ENCODE assay signal across 7 worm cellular contexts in genomic region chrX:7217704-7218479, ce11.
A peak's percentile ranks its signal among the peaks of the same experiment; 100 is the strongest.
TF ChIP-seq lines count a peak whose summit lies in the region.

Gene syd-9 (plus strand): TSS chrX:7218097.

TF ChIP-seq in whole organism, L1 larva, 84 proteins besides CTCF, POLR2A, EP300 and RAD21 (continues in another document):
- TF ChIP-seq ceh-8 (GFP tag; optimal IDR thresholded peaks at IDR 0.05; lab: Kevin White, UChicago) = peak; percentile 19
- TF ChIP-seq rnt-1 (tag; optimal IDR thresholded peaks at IDR 0.05; lab: Kevin White, UChicago) = no peak
- no peak for TF ChIP-seq fos-1 (tag; optimal IDR thresholded peaks at IDR 0.05; lab: Kevin White, UChicago)
- no peak for TF ChIP-seq lin-13 (GFP tag; optimal IDR thresholded peaks at IDR 0.05; lab: Kevin White, UChicago)
- no peak for TF ChIP-seq mdl-1 (tag; optimal IDR thresholded peaks at IDR 0.05; lab: Kevin White, UChicago)
- TF ChIP-seq ztf-11 (tag; optimal IDR thresholded peaks at IDR 0.05; lab: Kevin White, UChicago) = no peak
- TF ChIP-seq lin-35 (GFP tag; optimal IDR thresholded peaks at IDR 0.05; lab: Kevin White, UChicago) = peak in 1 of 2 experiments; percentile 1
- no peak for TF ChIP-seq tlp-1 (tag; optimal IDR thresholded peaks at IDR 0.05; lab: Kevin White, UChicago)
- TF ChIP-seq pag-3 (tag; optimal IDR thresholded peaks at IDR 0.05; lab: Kevin White, UChicago; ENCODE audit: borderline replicate concordance, insufficient read depth) = no peak
- TF ChIP-seq ztf-4 (tag; optimal IDR thresholded peaks at IDR 0.05; lab: Kevin White, UChicago) = no peak
- TF ChIP-seq egl-13 (tag; optimal IDR thresholded peaks at IDR 0.05; lab: Kevin White, UChicago) = no peak
- TF ChIP-seq nhr-90 (tag; optimal IDR thresholded peaks at IDR 0.05; lab: Kevin White, UChicago; ENCODE audit: poor library complexity) = no peak
- peak; percentile 27 for TF ChIP-seq fkh-8 (tag; optimal IDR thresholded peaks at IDR 0.05; lab: Kevin White, UChicago)

TF ChIP-seq in whole organism, L2 larva, 48 proteins besides CTCF, POLR2A, EP300 and RAD21:
- TF ChIP-seq nhr-10 (tag; optimal IDR thresholded peaks at IDR 0.05; lab: Kevin White, UChicago) (no peak), nhr-6 (tag; optimal IDR thresholded peaks at IDR 0.05; lab: Kevin White, UChicago) (no peak), unc-55 (GFP tag; optimal IDR thresholded peaks at IDR 0.05; lab: Kevin White, UChicago) (no peak), sma-9 (GFP tag; optimal IDR thresholded peaks at IDR 0.05; lab: Kevin White, UChicago) (peak; percentile 19), sma-9 (tag; optimal IDR thresholded peaks at IDR 0.05; lab: Kevin White, UChicago) (no peak), blmp-1 (tag; optimal IDR thresholded peaks at IDR 0.05; lab: Kevin White, UChicago; ENCODE audit: insufficient read depth) (no peak), snpc-4 (tag; optimal IDR thresholded peaks at IDR 0.05; lab: Kevin White, UChicago) (no peak), alr-1 (tag; optimal IDR thresholded peaks at IDR 0.05; lab: Kevin White, UChicago) (no peak), nhr-129 (tag; optimal IDR thresholded peaks at IDR 0.05; lab: Kevin White, UChicago) (peak; percentile 44), F13H6.1 (tag; optimal IDR thresholded peaks at IDR 0.05; lab: Kevin White, UChicago) (no peak)

TF ChIP-seq in whole organism, L3 larva, 47 proteins besides CTCF, POLR2A, EP300 and RAD21:
- TF ChIP-seq lin-39 (tag; optimal IDR thresholded peaks at IDR 0.05; lab: Kevin White, UChicago) = peak; percentile 31
- no peak for TF ChIP-seq ZK546.5 (tag; optimal IDR thresholded peaks at IDR 0.05; lab: Kevin White, UChicago)
- TF ChIP-seq nfya-1 (tag; optimal IDR thresholded peaks at IDR 0.05; lab: Kevin White, UChicago; ENCODE audit: insufficient read depth) = peak; percentile 9
- TF ChIP-seq nhr-25 (tag; optimal IDR thresholded peaks at IDR 0.05; lab: Kevin White, UChicago) = no peak
- peak; percentile 12 for TF ChIP-seq hmg-11 (tag; optimal IDR thresholded peaks at IDR 0.05; lab: Kevin White, UChicago)
TF ChIP-seq in whole organism, L3 larva: peak in this region for 3.

TF ChIP-seq in whole organism, L4 larva, 104 proteins besides CTCF, POLR2A, EP300 and RAD21 (continues in another document):
- peak; percentile 92 for TF ChIP-seq aha-1 (tag; lab: Kevin White, UChicago)
- no peak for TF ChIP-seq daf-12 (tag; optimal IDR thresholded peaks at IDR 0.05; lab: Kevin White, UChicago)
- no peak for TF ChIP-seq zip-11 (GFP tag; IDR thresholded peaks at IDR 0.05; lab: Robert Waterston, UW)
- 0 out of 2 replicates have a peak, but pooled peaks have one; percentile 21 for TF ChIP-seq lim-7 (GFP tag; IDR thresholded peaks at IDR 0.05; lab: Robert Waterston, UW)
- no peak for TF ChIP-seq duxl-1 (tag; optimal IDR thresholded peaks at IDR 0.05; lab: Kevin White, UChicago; ENCODE audit: poor library complexity)
- peak; percentile 45; the same call in 1 of the 2 replicates for TF ChIP-seq egl-43 (GFP tag; IDR thresholded peaks at IDR 0.05; lab: Robert Waterston, UW)
- peak; percentile 19 for TF ChIP-seq hlh-30 (tag; optimal IDR thresholded peaks at IDR 0.05; lab: Kevin White, UChicago; ENCODE audit: insufficient read depth)
- no peak for TF ChIP-seq php-3 (GFP tag; IDR thresholded peaks at IDR 0.05; lab: Robert Waterston, UW)
- peak; percentile 5 for TF ChIP-seq rbr-2 (tag; optimal IDR thresholded peaks at IDR 0.05; lab: Kevin White, UChicago)
- TF ChIP-seq ctbp-1 (GFP tag; IDR thresholded peaks at IDR 0.05; lab: Robert Waterston, UW) = 0 out of 2 replicates have a peak, but pooled peaks have one; percentile 23
- no peak for TF ChIP-seq spr-3 (GFP tag; optimal IDR thresholded peaks at IDR 0.05; lab: Kevin White, UChicago)
- no peak for TF ChIP-seq unc-39 (tag; optimal IDR thresholded peaks at IDR 0.05; lab: Kevin White, UChicago)
- TF ChIP-seq ceh-28 (tag; optimal IDR thresholded peaks at IDR 0.05; lab: Kevin White, UChicago) = no peak
- peak; percentile 29 for TF ChIP-seq F37D6.2 (tag; optimal IDR thresholded peaks at IDR 0.05; lab: Kevin White, UChicago)
- TF ChIP-seq ces-1 (GFP tag; optimal IDR thresholded peaks at IDR 0.05; lab: Kevin White, UChicago) = no peak
- peak; percentile 95 for TF ChIP-seq set-16 (GFP tag; IDR thresholded peaks at IDR 0.05; lab: Robert Waterston, UW)

TF ChIP-seq in whole organism, early embryonic, 17 proteins besides CTCF, POLR2A, EP300 and RAD21:
- TF ChIP-seq hnd-1 (tag; optimal IDR thresholded peaks at IDR 0.05; lab: Kevin White, UChicago) = no peak
- TF ChIP-seq hmg-4 (GFP tag; optimal IDR thresholded peaks at IDR 0.05; lab: Kevin White, UChicago) = peak; percentile 27
- TF ChIP-seq tbx-11 (GFP tag; IDR thresholded peaks at IDR 0.05; lab: Robert Waterston, UW) = peak; percentile 21; the same call in 1 of the 2 replicates
- TF ChIP-seq B0310.2 (tag; optimal IDR thresholded peaks at IDR 0.05; lab: Kevin White, UChicago) = no peak
- TF ChIP-seq ceh-13 (GFP tag; optimal IDR thresholded peaks at IDR 0.05; lab: Kevin White, UChicago) = no peak

TF ChIP-seq in whole organism, mixed stage, embryonic, 35 proteins besides CTCF, POLR2A, EP300 and RAD21:
- TF ChIP-seq mls-2 (tag; optimal IDR thresholded peaks at IDR 0.05; lab: Kevin White, UChicago) = peak; percentile 49
- no peak for TF ChIP-seq elt-1 (tag; optimal IDR thresholded peaks at IDR 0.05; lab: Kevin White, UChicago; ENCODE audit: borderline replicate concordance, insufficient read depth)
- TF ChIP-seq ceh-83 (GFP tag; optimal IDR thresholded peaks at IDR 0.05; lab: Kevin White, UChicago) = no peak
- no peak for TF ChIP-seq lin-13 (tag; optimal IDR thresholded peaks at IDR 0.05; lab: Kevin White, UChicago)
- TF ChIP-seq lin-32 (GFP tag; optimal IDR thresholded peaks at IDR 0.05; lab: Kevin White, UChicago) = no peak
- no peak for TF ChIP-seq M03D4.4 (tag; optimal IDR thresholded peaks at IDR 0.05; lab: Kevin White, UChicago)
- TF ChIP-seq tbx-8 (GFP tag; optimal IDR thresholded peaks at IDR 0.05; lab: Kevin White, UChicago) = no peak
- TF ChIP-seq ces-1 (GFP tag; optimal IDR thresholded peaks at IDR 0.05; lab: Kevin White, UChicago) = no peak
- TF ChIP-seq sptf-1 (tag; optimal IDR thresholded peaks at IDR 0.05; lab: Kevin White, UChicago) = peak; percentile 32
- TF ChIP-seq mep-1 (tag; optimal IDR thresholded peaks at IDR 0.05; lab: Kevin White, UChicago) = no peak
- no peak for TF ChIP-seq drap-1 (GFP tag; optimal IDR thresholded peaks at IDR 0.05; lab: Kevin White, UChicago)
- TF ChIP-seq cnd-1 (tag; optimal IDR thresholded peaks at IDR 0.05; lab: Kevin White, UChicago) = no peak
- no peak for TF ChIP-seq blmp-1 (tag; optimal IDR thresholded peaks at IDR 0.05; lab: Kevin White, UChicago)
- no peak for TF ChIP-seq unc-62 (GFP tag; optimal IDR thresholded peaks at IDR 0.05; lab: Kevin White, UChicago)
- TF ChIP-seq nhr-2 (tag; optimal IDR thresholded peaks at IDR 0.05; lab: Kevin White, UChicago) = no peak
- no peak for TF ChIP-seq sem-2 (GFP tag; optimal IDR thresholded peaks at IDR 0.05; lab: Kevin White, UChicago)

TF ChIP-seq in whole organism, young adult, 124 proteins besides CTCF, POLR2A, EP300 and RAD21 (continues in another document):
- no peak for TF ChIP-seq nfya-1 (tag; optimal IDR thresholded peaks at IDR 0.05; lab: Kevin White, UChicago; ENCODE audit: borderline replicate concordance, insufficient read depth)
- TF ChIP-seq nfya-2 (GFP tag; IDR thresholded peaks at IDR 0.05; lab: Robert Waterston, UW) = no peak
- no peak for TF ChIP-seq dpl-1 (GFP tag; optimal IDR thresholded peaks at IDR 0.05; lab: Kevin White, UChicago)
- TF ChIP-seq Y67H2A.10 (GFP tag; conservative IDR thresholded peaks at IDR 0.05; lab: Robert Waterston, UW) = no peak
- TF ChIP-seq F23B12.7 (tag; optimal IDR thresholded peaks at IDR 0.05; lab: Kevin White, UChicago; ENCODE audit: insufficient read depth) = no peak
- no peak for TF ChIP-seq lir-1 (GFP tag; conservative IDR thresholded peaks at IDR 0.05; lab: Robert Waterston, UW)
- TF ChIP-seq nhr-80 (tag; optimal IDR thresholded peaks at IDR 0.05; lab: Kevin White, UChicago) = no peak
- TF ChIP-seq B0019.2 (GFP tag; conservative IDR thresholded peaks at IDR 0.05; lab: Robert Waterston, UW) = no peak
- TF ChIP-seq F10E7.11 (tag; optimal IDR thresholded peaks at IDR 0.05; lab: Kevin White, UChicago) = no peak
- TF ChIP-seq attf-5 (GFP tag; optimal IDR thresholded peaks at IDR 0.05; lab: Kevin White, UChicago) = no peak
- no peak for TF ChIP-seq ztf-28 (GFP tag; IDR thresholded peaks at IDR 0.05; lab: Robert Waterston, UW)
- no peak for TF ChIP-seq ztf-3 (GFP tag; optimal IDR thresholded peaks at IDR 0.05; lab: Kevin White, UChicago)
- TF ChIP-seq rec-8 (tag; optimal IDR thresholded peaks at IDR 0.05; lab: Kevin White, UChicago) = no peak
- no peak for TF ChIP-seq F39B2.1 (GFP tag; IDR thresholded peaks at IDR 0.05; lab: Robert Waterston, UW)
- peak; percentile 84 for TF ChIP-seq zfh-2 (GFP tag; conservative IDR thresholded peaks at IDR 0.05; lab: Robert Waterston, UW)
- TF ChIP-seq egl-44 (GFP tag; IDR thresholded peaks at IDR 0.05; lab: Robert Waterston, UW) = no peak
- TF ChIP-seq zim-3 (tag; optimal IDR thresholded peaks at IDR 0.05; lab: Kevin White, UChicago) = peak; percentile 63
- TF ChIP-seq hsf-1 (GFP tag; IDR thresholded peaks at IDR 0.05; lab: Robert Waterston, UW) = no peak
- TF ChIP-seq die-1 (tag; optimal IDR thresholded peaks at IDR 0.05; lab: Kevin White, UChicago) = no peak
- no peak for TF ChIP-seq tbp1 (GFP tag; optimal IDR thresholded peaks at IDR 0.05; lab: Kevin White, UChicago)
- TF ChIP-seq egrh-3 (GFP tag; IDR thresholded peaks at IDR 0.05; lab: Robert Waterston, UW) = peak; percentile 76; the same call in 1 of the 2 replicates
- no peak for TF ChIP-seq nhr-90 (tag; optimal IDR thresholded peaks at IDR 0.05; lab: Kevin White, UChicago)
- 0 out of 2 replicates have a peak, but pooled peaks have one; percentile 10 for TF ChIP-seq dox-1 (GFP tag; IDR thresholded peaks at IDR 0.05; lab: Robert Waterston, UW)
- TF ChIP-seq lag-1 (GFP tag; IDR thresholded peaks at IDR 0.05; lab: Robert Waterston, UW) = no peak
- TF ChIP-seq chd-7 (tag; optimal IDR thresholded peaks at IDR 0.05; lab: Kevin White, UChicago) = peak; percentile 8
- TF ChIP-seq ceh-79 (tag; optimal IDR thresholded peaks at IDR 0.05; lab: Kevin White, UChicago) = no peak
- TF ChIP-seq Y53F4B.3 (GFP tag; IDR thresholded peaks at IDR 0.05; lab: Robert Waterston, UW) = no peak
- TF ChIP-seq snpc-1.3 (tag; optimal IDR thresholded peaks at IDR 0.05; lab: Kevin White, UChicago; ENCODE audit: insufficient read depth) = no peak
- TF ChIP-seq ztf-22 (GFP tag; optimal IDR thresholded peaks at IDR 0.05; lab: Kevin White, UChicago) = no peak
- TF ChIP-seq ets-4 (GFP tag; optimal IDR thresholded peaks at IDR 0.05; lab: Kevin White, UChicago) = no peak
- no peak for TF ChIP-seq hlh-12 (tag; optimal IDR thresholded peaks at IDR 0.05; lab: Kevin White, UChicago)
- no peak for TF ChIP-seq tlf-1 (GFP tag; optimal IDR thresholded peaks at IDR 0.05; lab: Kevin White, UChicago)
- TF ChIP-seq lin-26 (GFP tag; IDR thresholded peaks at IDR 0.05; lab: Robert Waterston, UW) = 0 out of 2 replicates have a peak, but pooled peaks have one; percentile 16
- no peak for TF ChIP-seq madf-10 (tag; optimal IDR thresholded peaks at IDR 0.05; lab: Kevin White, UChicago)
